Worm (Caenorhabditis elegans): ENCODE data around the gene T05G5.5.

Gene T05G5.5

DNA sequence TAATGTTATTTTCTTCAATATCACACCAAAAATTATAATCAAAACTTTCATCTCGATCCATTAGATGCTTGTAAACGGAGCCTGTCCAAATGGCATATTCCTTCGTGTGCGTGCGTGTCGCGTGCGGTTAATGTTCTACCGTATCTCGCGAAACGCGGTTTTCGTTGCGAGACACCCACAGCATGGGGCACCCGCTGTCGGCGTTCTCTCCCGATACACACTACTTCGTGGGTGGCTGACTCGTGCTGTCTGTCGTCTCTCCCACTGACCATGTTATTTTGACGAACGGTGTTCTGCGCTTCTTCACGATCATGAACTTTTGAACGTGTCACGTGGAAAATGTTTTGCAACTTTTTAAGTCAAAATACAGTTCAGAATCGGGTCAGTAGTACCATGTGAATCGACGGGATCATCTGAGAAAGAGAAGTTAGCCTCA, 14.3 kb upstream of the T05G5.5 start (continued):
- TF ChIP-seq nhr-23 (tag; optimal IDR thresholded peaks at IDR 0.05) (no peak), ztf-4 (tag; optimal IDR thresholded peaks at IDR 0.05) (peak; percentile 99)

DNA sequence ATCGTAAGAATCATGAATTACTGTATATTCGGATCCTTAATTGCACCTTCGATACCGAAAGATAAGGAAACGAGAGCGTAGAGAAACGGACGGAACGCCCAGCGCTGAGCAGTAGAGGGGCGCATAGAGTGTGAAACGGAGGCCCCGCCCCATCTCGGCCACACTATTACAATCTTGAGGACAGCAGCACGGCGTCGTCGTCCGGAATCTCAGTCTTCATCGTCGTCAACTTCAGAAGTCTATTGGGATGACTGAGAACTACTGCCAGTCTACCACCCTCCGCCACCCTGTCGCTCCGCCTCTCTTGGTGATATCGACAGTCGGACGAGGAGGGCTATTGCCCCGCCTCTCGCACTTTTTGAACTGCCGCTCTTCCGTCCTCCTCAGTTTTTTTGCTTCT, 13.5 kb upstream of the T05G5.5 start:
- TF ChIP-seq nhr-129 (tag; optimal IDR thresholded peaks at IDR 0.05) = no peak
- TF ChIP-seq nhr-11 (tag; optimal IDR thresholded peaks at IDR 0.05) = no peak
- TF ChIP-seq unc-62 (GFP tag; optimal IDR thresholded peaks at IDR 0.05) = no peak
- no peak for TF ChIP-seq dmd-4 (tag; optimal IDR thresholded peaks at IDR 0.05)
- no peak for TF ChIP-seq elt-3 (tag; optimal IDR thresholded peaks at IDR 0.05)
- TF ChIP-seq elt-1 (tag; optimal IDR thresholded peaks at IDR 0.05) = no peak
- no peak for TF ChIP-seq zag-1 (tag; optimal IDR thresholded peaks at IDR 0.05)
- TF ChIP-seq mbf-1 (tag; optimal IDR thresholded peaks at IDR 0.05) = no peak
- no peak for TF ChIP-seq F13H6.1 (tag; optimal IDR thresholded peaks at IDR 0.05)
- no peak for TF ChIP-seq alr-1 (tag; optimal IDR thresholded peaks at IDR 0.05)
- TF ChIP-seq mab-5 (tag; optimal IDR thresholded peaks at IDR 0.05) = no peak
- no peak for TF ChIP-seq lsy-2 (tag; optimal IDR thresholded peaks at IDR 0.05)
- TF ChIP-seq nhr-10 (tag; optimal IDR thresholded peaks at IDR 0.05) = no peak
- no peak for TF ChIP-seq nhr-77 (tag; optimal IDR thresholded peaks at IDR 0.05)
- TF ChIP-seq ama-1 (optimal IDR thresholded peaks at IDR 0.05) = no peak

DNA sequence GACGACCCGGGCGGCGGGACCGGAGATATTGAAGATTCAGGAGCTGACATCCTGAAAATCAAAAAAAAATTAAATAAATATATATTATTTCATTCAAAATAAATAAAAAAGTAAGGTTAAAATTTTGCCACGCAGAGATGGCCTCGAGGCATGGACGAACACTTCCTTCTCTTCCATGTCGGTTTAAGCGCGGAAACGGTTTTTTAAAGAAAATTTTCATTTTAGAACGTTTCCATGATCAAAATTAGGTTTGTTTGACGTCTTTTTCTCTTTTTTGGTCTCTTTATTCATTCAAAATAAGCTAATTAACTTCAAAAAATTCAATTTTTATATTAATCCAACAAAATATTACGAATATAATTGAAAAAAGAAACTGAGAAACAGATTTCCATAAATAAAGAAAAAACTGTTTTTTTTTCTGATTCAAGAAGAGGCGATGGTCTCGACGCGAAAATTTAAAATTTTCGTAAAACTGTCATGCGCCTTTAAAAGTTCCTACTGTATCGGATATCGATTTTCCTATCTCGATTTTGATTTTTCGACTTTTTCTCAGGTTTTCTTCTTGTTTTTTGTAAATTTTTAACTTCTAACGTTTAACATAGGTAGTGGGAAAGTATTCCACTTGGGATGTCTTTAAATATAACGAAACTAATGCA, 11.0 kb upstream of the T05G5.5 start, which contains the start of gene gcc-2:
TSS of gene gcc-2 (minus strand) at position 51 of the 656 bp plus-strand sequence.
- TF ChIP-seq ZK546.5 (tag; optimal IDR thresholded peaks at IDR 0.05) (no peak), alr-1 (tag; optimal IDR thresholded peaks at IDR 0.05) (no peak), nhr-237 (tag; optimal IDR thresholded peaks at IDR 0.05) (no peak), lin-39 (tag; optimal IDR thresholded peaks at IDR 0.05) (no peak), ztf-11 (tag; optimal IDR thresholded peaks at IDR 0.05) (no peak), nhr-77 (tag; optimal IDR thresholded peaks at IDR 0.05) (no peak), Y55F3AM.14 (GFP tag; optimal IDR thresholded peaks at IDR 0.05) (no peak), ceh-82 (tag; optimal IDR thresholded peaks at IDR 0.05) (no peak), egl-27 (tag; optimal IDR thresholded peaks at IDR 0.05) (no peak), ama-1 (optimal IDR thresholded peaks at IDR 0.05) (no peak), sma-3 (GFP tag; optimal IDR thresholded peaks at IDR 0.05) (no peak), fos-1 (tag; optimal IDR thresholded peaks at IDR 0.05) (no peak), elt-3 (tag; optimal IDR thresholded peaks at IDR 0.05) (no peak), gmeb-1 (tag; optimal IDR thresholded peaks at IDR 0.05) (no peak), ztf-1 (GFP tag; conservative IDR thresholded peaks at IDR 0.05) (no peak), dmd-4 (tag; optimal IDR thresholded peaks at IDR 0.05) (no peak), blmp-1 (tag; optimal IDR thresholded peaks at IDR 0.05; ENCODE audit: insufficient read depth) (no peak), nhr-12 (tag; optimal IDR thresholded peaks at IDR 0.05) (no peak)

DNA sequence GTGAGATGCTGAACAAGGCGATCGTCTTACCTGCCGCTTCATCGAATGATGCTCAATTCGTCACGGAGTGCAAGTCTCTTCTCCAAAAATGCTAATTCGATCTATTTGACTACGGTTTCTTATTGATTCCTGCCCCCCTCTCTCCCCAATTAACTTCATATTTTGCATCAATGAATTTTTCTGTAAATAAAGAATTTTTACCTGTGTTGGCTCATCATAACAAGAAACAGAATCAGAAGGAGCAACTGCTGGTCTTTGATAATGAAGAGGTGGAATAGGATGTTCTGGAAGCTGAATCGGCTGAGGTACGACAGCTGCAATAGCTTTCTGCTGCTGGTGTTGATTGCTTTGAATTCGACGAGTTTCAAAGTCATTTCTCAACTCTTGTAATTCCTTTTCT, 9.0 kb upstream of the T05G5.5 start:
- TF ChIP-seq aly-2 (tag; optimal IDR thresholded peaks at IDR 0.05) (no peak), ztf-4 (tag; optimal IDR thresholded peaks at IDR 0.05) (no peak), sma-9 (GFP tag; optimal IDR thresholded peaks at IDR 0.05) (no peak), sma-9 (tag; optimal IDR thresholded peaks at IDR 0.05) (no peak), nhr-129 (tag; optimal IDR thresholded peaks at IDR 0.05) (no peak), nhr-77 (tag; optimal IDR thresholded peaks at IDR 0.05) (no peak), C34F6.9 (tag; optimal IDR thresholded peaks at IDR 0.05) (no peak), nhr-6 (tag; optimal IDR thresholded peaks at IDR 0.05) (no peak), snpc-4 (tag; optimal IDR thresholded peaks at IDR 0.05) (no peak), crh-2 (tag; optimal IDR thresholded peaks at IDR 0.05) (no peak), ZK546.5 (tag; optimal IDR thresholded peaks at IDR 0.05) (no peak), F13H6.1 (tag; optimal IDR thresholded peaks at IDR 0.05) (no peak), skn-1 (tag; optimal IDR thresholded peaks at IDR 0.05) (no peak)
